Worm (Caenorhabditis elegans) whole organism, L4 larva: ENCODE measurements around the gene gob-1.

Source experiments
- D1046.2 ChIP-seq: fragments of 200-800 bp; sonication (Bioruptor generic); IDR thresholded peaks from 2 replicates; pipeline ENCODE4 v1.3.6; 2022; ENCODE audit warnings: missing genetic modification characterization, missing compliant biosample characterization
- Y5F2A.4 ChIP-seq: fragments of 200-800 bp; sonication (Bioruptor generic); optimal IDR thresholded peaks from 2 replicates; lab custom pipeline; 2018; ENCODE audit warnings: mild to moderate bottlenecking, missing genetic modification characterization, missing compliant biosample characterization
- ZK337.2 ChIP-seq: fragments of 200-800 bp; sonication (Bioruptor generic); IDR thresholded peaks from 2 replicates; pipeline ENCODE4 v1.3.6; 2022; ENCODE audit warnings: missing genetic modification reagents, missing genetic modification characterization, missing compliant biosample characterization
- aha-1 ChIP-seq: fragments of 150-350 bp; peaks from one replicate; lab custom pipeline; 2014; ENCODE audit warnings: missing biosample characterization, missing genetic modification characterization
- ceh-28 ChIP-seq: fragments of 150-350 bp; optimal IDR thresholded peaks from 2 replicates; lab custom pipeline; 2014; ENCODE audit warnings: missing biosample characterization, missing genetic modification reagents, missing genetic modification characterization
- ceh-32 ChIP-seq: sonication (generic microtip); optimal IDR thresholded peaks from 2 replicates; lab custom pipeline; 2016; ENCODE audit warnings: mild to moderate bottlenecking, missing genetic modification characterization, missing compliant biosample characterization; ENCODE audit not compliant: poor library complexity
- ceh-62 ChIP-seq: sonication (generic microtip); optimal IDR thresholded peaks from 2 replicates; lab custom pipeline; 2017; ENCODE audit warnings: missing biosample characterization, missing genetic modification characterization
- daf-12 ChIP-seq: fragments of 150-350 bp; optimal IDR thresholded peaks from 2 replicates; lab custom pipeline; 2014; ENCODE audit warnings: missing biosample characterization, missing genetic modification reagents, missing genetic modification characterization
- daf-16 ChIP-seq, 3 experiments: sonication (generic microtip); optimal IDR thresholded peaks; 2 replicates each; lab custom pipeline; 2016 to 2017; ENCODE audit warnings: missing genetic modification characterization in 3 of 3, missing genetic modification reagents in 3 of 3, mild to moderate bottlenecking in 2 of 3, missing compliant biosample characterization in 2 of 3, missing biosample characterization in 1 of 3, moderate library complexity in 1 of 3
- dmd-6 ChIP-seq: fragments of 200-800 bp; sonication (Bioruptor generic); IDR thresholded peaks from 2 replicates; pipeline ENCODE4 v1.3.6; 2022; ENCODE audit warnings: missing genetic modification reagents, missing genetic modification characterization, missing compliant biosample characterization
- egl-43 ChIP-seq: fragments of 200-800 bp; sonication (Bioruptor generic); IDR thresholded peaks from 2 replicates; pipeline ENCODE4 v1.3.6; 2022; ENCODE audit warnings: missing genetic modification reagents, missing genetic modification characterization, missing compliant biosample characterization
- fos-1 ChIP-seq: fragments of 150-350 bp; optimal IDR thresholded peaks from 2 replicates; lab custom pipeline; 2014; ENCODE audit warnings: missing biosample characterization, missing genetic modification characterization
- jun-1 ChIP-seq: fragments of 150-350 bp; optimal IDR thresholded peaks from 2 replicates; lab custom pipeline; 2014; ENCODE audit warnings: missing biosample characterization, missing genetic modification reagents, missing genetic modification characterization
- lin-1 ChIP-seq: fragments of 200-800 bp; sonication (Bioruptor generic); IDR thresholded peaks from 2 replicates; pipeline ENCODE4 v1.3.6; 2022; ENCODE audit warnings: missing genetic modification reagents, missing genetic modification characterization, missing compliant biosample characterization
- lin-29 ChIP-seq: fragments of 200-800 bp; sonication (Bioruptor generic); IDR thresholded peaks from 2 replicates; pipeline ENCODE4 v1.3.6; 2022; ENCODE audit warnings: missing genetic modification reagents, missing genetic modification characterization, missing compliant biosample characterization
- lin-38 ChIP-seq: fragments of 200-800 bp; sonication (Bioruptor generic); IDR thresholded peaks from 2 replicates; pipeline ENCODE4 v1.3.6; 2022; ENCODE audit warnings: missing genetic modification reagents, missing genetic modification characterization, missing compliant biosample characterization
- madf-9 ChIP-seq: fragments of 200-800 bp; sonication (Bioruptor generic); conservative IDR thresholded peaks from 2 replicates; pipeline ENCODE4 v1.3.6; 2022; ENCODE audit warnings: missing genetic modification reagents, missing genetic modification characterization, missing compliant biosample characterization
- mdl-1 ChIP-seq, 2 experiments: fragments of 150-350 bp in 1 of 2; sonication (generic microtip) in 1 of 2; optimal IDR thresholded peaks; 2 replicates each; lab custom pipeline; 2014 to 2017; ENCODE audit warnings: missing biosample characterization in 2 of 2, missing genetic modification characterization in 2 of 2
- mep-1 ChIP-seq: fragments of 150-350 bp; sonication (generic microtip); optimal IDR thresholded peaks from 3 replicates; lab custom pipeline; 2014; ENCODE audit warnings: missing biosample characterization, missing genetic modification characterization
- nhr-111 ChIP-seq: fragments of 200-800 bp; sonication (Bioruptor generic); optimal IDR thresholded peaks from 2 replicates; lab custom pipeline; 2018; ENCODE audit warnings: mild to moderate bottlenecking, missing genetic modification characterization, missing compliant biosample characterization
- nhr-28 ChIP-seq: fragments of 150-350 bp; optimal IDR thresholded peaks from 2 replicates; lab custom pipeline; 2014; ENCODE audit warnings: missing biosample characterization, missing genetic modification characterization
- nhr-48 ChIP-seq: sonication (generic microtip); optimal IDR thresholded peaks from 2 replicates; lab custom pipeline; 2016; ENCODE audit warnings: mild to moderate bottlenecking, missing genetic modification characterization, missing compliant biosample characterization
- nhr-76 ChIP-seq: fragments of 150-350 bp; optimal IDR thresholded peaks from 2 replicates; lab custom pipeline; 2014; ENCODE audit warnings: missing biosample characterization, missing genetic modification characterization
- set-16 ChIP-seq: fragments of 200-800 bp; sonication (Bioruptor generic); IDR thresholded peaks from 2 replicates; pipeline ENCODE4 v1.3.6; 2022; ENCODE audit warnings: missing genetic modification reagents, missing genetic modification characterization, missing compliant biosample characterization
- skn-1 ChIP-seq: fragments of 150-350 bp; optimal IDR thresholded peaks from 2 replicates; lab custom pipeline; 2014; ENCODE audit warnings: missing biosample characterization, missing genetic modification characterization
- snpc-1.2 ChIP-seq: fragments of 200-800 bp; sonication (Bioruptor generic); IDR thresholded peaks from 2 replicates; pipeline ENCODE4 v1.3.6; 2022; ENCODE audit warnings: missing genetic modification reagents, missing genetic modification characterization, missing compliant biosample characterization
- unc-62 ChIP-seq, 3 experiments: fragments of 150-350 bp in 1 of 3; sonication (generic microtip); optimal IDR thresholded peaks in 2 of 3; peaks in 1 of 3; 1 replicate in 1 of 3; 2 replicates in 2 of 3; lab custom pipeline; 2014 to 2017; ENCODE audit warnings: missing biosample characterization in 3 of 3, missing genetic modification characterization in 3 of 3, missing genetic modification reagents in 3 of 3, missing genotype in 1 of 3
- zfp-3 ChIP-seq: fragments of 200-800 bp; sonication (Bioruptor generic); conservative IDR thresholded peaks from 2 replicates; pipeline ENCODE4 v1.3.6; 2022; ENCODE audit warnings: missing genetic modification reagents, missing genetic modification characterization, missing compliant biosample characterization
- zip-2 ChIP-seq: fragments of 150-350 bp; optimal IDR thresholded peaks from 2 replicates; lab custom pipeline; 2014; ENCODE audit warnings: missing biosample characterization, missing genetic modification characterization

Gene gob-1

ce11 chrX:15493322-15493721 lies at the start of gene gob-1:
Gene gob-1, plus strand, starts transcription at chrX:15493602.
- TF ChIP-seq egl-43 (GFP tag; lab: Robert Waterston, UW) (no peak), skn-1 (tag; lab: Kevin White, UChicago) (no peak), nhr-76 (tag; lab: Kevin White, UChicago) (no peak), Y5F2A.4 (GFP tag; lab: Kevin White, UChicago) (no peak), aha-1 (tag; lab: Kevin White, UChicago) (peak; percentile 79), lin-1 (GFP tag; lab: Robert Waterston, UW) (no peak), nhr-111 (GFP tag; lab: Kevin White, UChicago) (no peak), zip-2 (tag; lab: Kevin White, UChicago) (no peak), ceh-28 (peak; percentile 76), ZK337.2 (GFP tag; lab: Robert Waterston, UW) (no peak), set-16 (GFP tag; lab: Robert Waterston, UW) (no peak), lin-38 (GFP tag; lab: Robert Waterston, UW) (no peak), mdl-1 (tag; optimal IDR thresholded peaks at IDR 0.05; lab: Kevin White, UChicago) (no peak), madf-9 (no peak), dmd-6 (GFP tag; lab: Robert Waterston, UW) (no peak), D1046.2 (GFP tag; lab: Robert Waterston, UW) (no peak), lin-29 (GFP tag; lab: Robert Waterston, UW) (no peak), zfp-3 (GFP tag; lab: Robert Waterston, UW) (no peak), unc-62 (GFP tag; optimal IDR thresholded peaks at IDR 0.05 in 1 of 2; lab: Kevin White, UChicago) (peak in 1 of 2 experiments; percentile 27), unc-62 (tag; optimal IDR thresholded peaks at IDR 0.05; lab: Kevin White, UChicago) (no peak), daf-16 (GFP tag; optimal IDR thresholded peaks at IDR 0.05; lab: Kevin White, UChicago) (no peak), daf-16 (tag; optimal IDR thresholded peaks at IDR 0.05; lab: Kevin White, UChicago) (peak; percentile 38)

ce11 chrX:15446292-15446794 lies 47.1 kb upstream of the gob-1 start, which contains the start of gene R03A10.5:
Gene R03A10.5, plus strand, starts transcription at chrX:15446722.
- TF ChIP-seq ceh-32 (tag; lab: Kevin White, UChicago), result no peak
- peak; percentile 96 for TF ChIP-seq nhr-28 (tag; lab: Kevin White, UChicago)
- TF ChIP-seq madf-9, result no peak
- TF ChIP-seq mdl-1 (tag; optimal IDR thresholded peaks at IDR 0.05; lab: Kevin White, UChicago), result no peak
- TF ChIP-seq mep-1 (tag; lab: Kevin White, UChicago), result no peak

ce11 chrX:15465050-15465449 lies 28.4 kb upstream of the gob-1 start:
- TF ChIP-seq aha-1 (tag; lab: Kevin White, UChicago) (peak; percentile 96), fos-1 (tag; lab: Kevin White, UChicago) (no peak), daf-12 (tag; lab: Kevin White, UChicago) (no peak)

ce11 chrX:15466032-15466431 lies 27.4 kb upstream of the gob-1 start, which contains the start of gene sprr-1:
Gene sprr-1, plus strand, starts transcription at chrX:15466300.
- TF ChIP-seq jun-1 (tag; lab: Kevin White, UChicago) (no peak), nhr-48 (tag; lab: Kevin White, UChicago) (no peak), zfp-3 (GFP tag; lab: Robert Waterston, UW) (no peak), unc-62 (GFP tag; optimal IDR thresholded peaks at IDR 0.05 in 1 of 2; lab: Kevin White, UChicago) (peak in 1 of 2 experiments; percentile 95), unc-62 (tag; optimal IDR thresholded peaks at IDR 0.05; lab: Kevin White, UChicago) (no peak), ceh-62 (no peak), lin-1 (GFP tag; lab: Robert Waterston, UW) (no peak)
- TF ChIP-seq, all 104 proteins: peak for 1

ce11 chrX:15468657-15469056 lies 24.7 kb upstream of the gob-1 start:
- TF ChIP-seq snpc-1.2 (GFP tag; lab: Robert Waterston, UW) (0 out of 2 replicates have a peak, but pooled peaks have one; percentile 42), egl-43 (GFP tag; lab: Robert Waterston, UW) (0 out of 2 replicates have a peak, but pooled peaks have one; percentile 10), set-16 (GFP tag; lab: Robert Waterston, UW) (peak; percentile 52), Y5F2A.4 (GFP tag; lab: Kevin White, UChicago) (no peak)
